Worm (Caenorhabditis elegans) whole organism, mixed stage, embryonic: ENCODE results near the gene C36B7.4.

Experiments used
- M03D4.4 ChIP-seq: sonication (generic microtip); optimal IDR thresholded peaks from 2 replicates; lab custom pipeline; 2017; ENCODE audit warnings: mild to moderate bottlenecking, missing genetic modification characterization, missing compliant biosample characterization
- bed-3 ChIP-seq: fragments of 200-800 bp; sonication (Bioruptor generic); optimal IDR thresholded peaks from 3 replicates; lab custom pipeline; 2018; ENCODE audit warnings: mild to moderate bottlenecking, missing genetic modification characterization, moderate library complexity, missing compliant biosample characterization
- ceh-39 ChIP-seq: fragments of 150-350 bp; optimal IDR thresholded peaks from 2 replicates; lab custom pipeline; 2014; ENCODE audit warnings: missing biosample characterization, missing genetic modification characterization
- ceh-43 ChIP-seq: fragments of 200-800 bp; sonication (Bioruptor generic); optimal IDR thresholded peaks from 2 replicates; lab custom pipeline; 2018; ENCODE audit warnings: mild to moderate bottlenecking, missing genetic modification characterization, moderate library complexity, missing compliant biosample characterization
- ceh-83 ChIP-seq: fragments of 200-800 bp; sonication (Bioruptor generic); optimal IDR thresholded peaks from 2 replicates; lab custom pipeline; 2018; ENCODE audit warnings: mild to moderate bottlenecking, missing genetic modification characterization, missing compliant biosample characterization
- ces-1 ChIP-seq: fragments of 150-350 bp; optimal IDR thresholded peaks from 2 replicates; lab custom pipeline; 2014; ENCODE audit warnings: missing biosample characterization, missing genetic modification reagents, missing genetic modification characterization
- elt-1 ChIP-seq: sonication (generic microtip); optimal IDR thresholded peaks from 2 replicates; lab custom pipeline; 2017; ENCODE audit warnings: missing genetic modification characterization, mild to moderate bottlenecking, missing compliant biosample characterization, antibody characterized with exemption, moderate library complexity, borderline replicate concordance; ENCODE audit not compliant: insufficient read depth
- flh-1 ChIP-seq: fragments of 200-800 bp; sonication (Bioruptor generic); optimal IDR thresholded peaks from 2 replicates; lab custom pipeline; 2018; ENCODE audit warnings: mild to moderate bottlenecking, missing genetic modification characterization, moderate library complexity, missing compliant biosample characterization
- ham-2 ChIP-seq: fragments of 200-800 bp; sonication (Bioruptor generic); optimal IDR thresholded peaks from 2 replicates; lab custom pipeline; 2018; ENCODE audit warnings: mild to moderate bottlenecking, missing genetic modification characterization, missing compliant biosample characterization
- lin-13 ChIP-seq: fragments of 150-350 bp; optimal IDR thresholded peaks from 2 replicates; lab custom pipeline; 2014; ENCODE audit warnings: missing biosample characterization, missing genetic modification characterization
- lsy-2 ChIP-seq: fragments of 150-350 bp; optimal IDR thresholded peaks from 2 replicates; lab custom pipeline; 2014; ENCODE audit warnings: missing biosample characterization, missing genetic modification characterization
- mab-5 ChIP-seq: fragments of 150-350 bp; optimal IDR thresholded peaks from 2 replicates; lab custom pipeline; 2014; ENCODE audit warnings: missing biosample characterization, missing genetic modification characterization
- mls-2 ChIP-seq: sonication (generic microtip); optimal IDR thresholded peaks from 2 replicates; lab custom pipeline; 2016; ENCODE audit warnings: mild to moderate bottlenecking, missing genetic modification characterization, moderate library complexity, missing compliant biosample characterization
- nhr-12 ChIP-seq: fragments of 150-350 bp; optimal IDR thresholded peaks from 2 replicates; lab custom pipeline; 2014; ENCODE audit warnings: missing biosample characterization, missing genetic modification characterization
- nhr-2 ChIP-seq: fragments of 150-350 bp; optimal IDR thresholded peaks from 2 replicates; lab custom pipeline; 2014; ENCODE audit warnings: missing biosample characterization, missing genetic modification characterization
- nhr-237 ChIP-seq: fragments of 150-350 bp; optimal IDR thresholded peaks from 2 replicates; lab custom pipeline; 2014; ENCODE audit warnings: missing biosample characterization, missing genetic modification characterization
- nhr-28 ChIP-seq: fragments of 150-350 bp; optimal IDR thresholded peaks from 2 replicates; lab custom pipeline; 2014; ENCODE audit warnings: missing biosample characterization, missing genetic modification characterization
- sem-2 ChIP-seq: fragments of 200-800 bp; sonication (Bioruptor generic); optimal IDR thresholded peaks from 2 replicates; lab custom pipeline; 2018; ENCODE audit warnings: mild to moderate bottlenecking, missing genetic modification characterization, missing compliant biosample characterization
- snpc-4 ChIP-seq: fragments of 150-350 bp; optimal IDR thresholded peaks from 2 replicates; lab custom pipeline; 2014; ENCODE audit warnings: missing biosample characterization, missing genetic modification characterization
- sptf-1 ChIP-seq: sonication (generic microtip); optimal IDR thresholded peaks from 2 replicates; lab custom pipeline; 2017; ENCODE audit warnings: mild to moderate bottlenecking, missing genetic modification characterization, moderate library complexity, missing compliant biosample characterization
- tbx-8 ChIP-seq: fragments of 200-800 bp; sonication (Bioruptor generic); optimal IDR thresholded peaks from 2 replicates; lab custom pipeline; 2018; ENCODE audit warnings: mild to moderate bottlenecking, missing genetic modification characterization, moderate library complexity, missing compliant biosample characterization
- unc-120 ChIP-seq: sonication (generic microtip); optimal IDR thresholded peaks from 2 replicates; lab custom pipeline; 2017; ENCODE audit warnings: missing genetic modification characterization, missing compliant biosample characterization; ENCODE audit not compliant: poor library complexity, severe bottlenecking
- unc-39 ChIP-seq: fragments of 150-350 bp; optimal IDR thresholded peaks from 2 replicates; lab custom pipeline; 2014; ENCODE audit warnings: missing biosample characterization, missing genetic modification characterization
- unc-62 ChIP-seq: fragments of 150-350 bp; optimal IDR thresholded peaks from 2 replicates; lab custom pipeline; 2014; ENCODE audit warnings: missing biosample characterization, missing genetic modification reagents, missing genetic modification characterization
- zip-8 ChIP-seq: fragments of 150-350 bp; optimal IDR thresholded peaks from 2 replicates; lab custom pipeline; 2014; ENCODE audit warnings: missing biosample characterization, missing genetic modification characterization
- ztf-11 ChIP-seq: fragments of 150-350 bp; optimal IDR thresholded peaks from 2 replicates; lab custom pipeline; 2014; ENCODE audit warnings: missing biosample characterization, missing genetic modification characterization

Gene C36B7.4

ce11 chrX:7061265-7061664, 24.5 kb downstream of the C36B7.4 start:
- TF ChIP-seq mab-5 (tag; lab: Kevin White, UChicago) (no peak), unc-120 (tag; lab: Kevin White, UChicago) (no peak), tbx-8 (GFP tag; lab: Kevin White, UChicago) (no peak), ztf-11 (tag; lab: Kevin White, UChicago) (no peak), elt-1 (tag; lab: Kevin White, UChicago) (no peak), nhr-2 (tag; lab: Kevin White, UChicago) (no peak), snpc-4 (tag; lab: Kevin White, UChicago) (no peak), ces-1 (GFP tag; lab: Kevin White, UChicago) (no peak), ham-2 (GFP tag; lab: Kevin White, UChicago) (no peak), sem-2 (GFP tag; lab: Kevin White, UChicago) (no peak), zip-8 (tag; lab: Kevin White, UChicago) (no peak), flh-1 (GFP tag; lab: Kevin White, UChicago) (no peak), ceh-43 (no peak), ceh-83 (GFP tag; lab: Kevin White, UChicago) (no peak)

DNA sequence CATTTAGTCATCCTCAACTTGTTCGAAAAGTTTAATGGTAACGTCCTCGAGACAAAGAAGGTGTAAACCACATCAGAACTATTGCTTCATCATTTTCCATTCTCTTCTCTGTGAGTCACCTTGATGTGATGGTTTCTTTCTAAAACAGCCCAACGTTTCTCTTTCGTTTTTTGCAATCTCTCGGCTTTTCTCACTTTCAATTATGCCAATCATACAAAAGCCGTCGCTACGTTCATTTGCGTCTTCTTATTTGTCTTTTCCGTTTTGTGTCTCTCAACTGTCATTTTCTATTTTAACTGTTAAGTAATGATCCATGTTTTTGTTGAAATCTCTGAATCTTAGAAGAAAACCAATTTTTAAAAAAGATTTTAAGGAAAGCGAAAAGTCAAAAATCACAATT, 28.5 kb downstream of the C36B7.4 start, which contains the start of gene B0403.5:
TSS of gene B0403.5 (plus strand) at position 368 of the 400 bp plus-strand sequence.
- TF ChIP-seq nhr-28 (tag; lab: Kevin White, UChicago) (no peak), tbx-8 (GFP tag; lab: Kevin White, UChicago) (no peak), bed-3 (GFP tag; lab: Kevin White, UChicago) (no peak), M03D4.4 (tag; lab: Kevin White, UChicago) (no peak), sem-2 (GFP tag; lab: Kevin White, UChicago) (no peak), lsy-2 (tag; lab: Kevin White, UChicago) (no peak), unc-120 (tag; lab: Kevin White, UChicago) (no peak)

DNA sequence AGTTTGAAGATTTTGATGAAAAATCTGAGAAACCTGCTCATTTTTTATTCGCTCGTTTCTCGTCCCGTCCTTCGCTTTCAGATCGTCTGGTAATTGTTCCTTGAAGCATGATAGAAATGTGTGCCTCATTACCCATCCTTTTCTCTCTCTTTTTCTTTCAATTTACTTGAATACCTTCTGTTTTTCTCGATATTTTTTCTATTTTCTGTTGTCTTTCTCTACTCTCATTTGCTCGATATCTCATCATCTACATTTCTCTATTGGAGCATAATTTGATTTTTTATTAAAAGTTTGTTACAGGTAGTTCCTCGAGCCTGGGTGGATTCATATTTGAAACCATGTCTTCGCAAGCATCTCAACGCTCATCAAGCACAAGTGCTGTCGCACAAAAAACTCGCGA, 35.5 kb downstream of the C36B7.4 start, which contains the start of gene ubc-17:
TSS of gene ubc-17 (plus strand) at position 301 of the 400 bp plus-strand sequence.
- TF ChIP-seq lin-13 (tag; lab: Kevin White, UChicago) (no peak), elt-1 (tag; lab: Kevin White, UChicago) (no peak)

DNA sequence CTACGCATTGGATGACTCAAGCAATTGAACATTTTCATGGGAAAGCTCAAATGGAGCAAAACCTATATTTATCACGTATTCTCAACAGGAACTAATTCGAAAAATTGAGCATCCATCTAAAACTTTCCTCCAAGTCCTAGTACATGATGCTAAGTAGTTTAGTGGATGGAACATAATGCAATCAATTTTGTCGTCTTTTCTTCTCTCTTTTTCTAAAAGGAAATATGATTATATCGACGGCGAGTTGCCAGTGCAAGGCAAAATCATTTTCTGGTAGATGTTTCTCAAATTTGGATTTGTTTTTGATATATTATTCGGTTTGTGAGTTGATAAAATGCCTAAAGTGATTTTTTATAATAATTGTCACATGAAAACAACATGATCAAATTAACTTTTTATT, 45.1 kb downstream of the C36B7.4 start:
- no peak for TF ChIP-seq ham-2 (GFP tag; lab: Kevin White, UChicago)
- no peak for TF ChIP-seq mls-2
- TF ChIP-seq unc-39 (tag; lab: Kevin White, UChicago), result no peak
- peak; percentile 100 for TF ChIP-seq ces-1 (GFP tag; lab: Kevin White, UChicago)
- no peak for TF ChIP-seq unc-120 (tag; lab: Kevin White, UChicago)

- peak; percentile 38 for TF ChIP-seq ces-1 (GFP tag; lab: Kevin White, UChicago)
- TF ChIP-seq ham-2 (GFP tag; lab: Kevin White, UChicago), result no peak
These were observed 47.8 kb downstream of the C36B7.4 start for ce11 chrX:7037998-7038397.

ce11 chrX:7035937-7036336, 49.9 kb downstream of the C36B7.4 start, which contains the start of gene cest-19:
TSS of gene cest-19 (minus strand) at chrX:7036037.
- TF ChIP-seq elt-1 (tag; lab: Kevin White, UChicago) (no peak), tbx-8 (GFP tag; lab: Kevin White, UChicago) (no peak), lin-13 (tag; lab: Kevin White, UChicago) (no peak), sptf-1 (tag; lab: Kevin White, UChicago) (no peak), ceh-43 (no peak), ceh-39 (tag; lab: Kevin White, UChicago) (no peak), ztf-11 (tag; lab: Kevin White, UChicago) (no peak)

DNA sequence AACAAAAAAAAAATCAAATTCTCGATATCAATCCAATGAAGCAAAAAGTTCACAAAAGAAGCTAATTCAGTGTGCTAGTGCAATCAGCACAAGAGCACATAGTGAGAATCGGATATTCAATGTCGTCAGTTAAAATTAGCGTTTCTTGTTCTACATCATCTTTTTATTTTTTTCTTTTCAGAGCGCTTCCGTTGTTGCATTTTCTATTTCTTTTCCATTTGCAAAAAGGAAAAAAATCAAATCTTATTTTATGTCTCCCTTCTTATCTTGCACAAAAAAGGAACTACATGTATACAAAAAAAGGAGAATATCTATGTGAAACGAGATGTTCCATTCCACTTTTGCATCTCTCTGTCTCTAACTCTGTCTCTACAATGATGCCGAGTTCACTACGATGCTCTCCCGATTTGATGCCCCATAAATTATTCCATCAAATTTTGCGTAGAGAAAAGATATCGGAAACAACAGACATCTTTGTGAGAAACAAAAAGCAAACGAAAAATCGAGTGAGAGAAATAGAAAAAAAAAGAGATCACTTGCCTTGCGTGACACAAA, 52.0 kb downstream of the C36B7.4 start:
- no peak for TF ChIP-seq unc-62 (GFP tag; lab: Kevin White, UChicago)
- TF ChIP-seq lin-13 (tag; lab: Kevin White, UChicago), result no peak
- TF ChIP-seq nhr-237, result no peak
- TF ChIP-seq nhr-12, result no peak
- TF ChIP-seq ces-1 (GFP tag; lab: Kevin White, UChicago), result peak; percentile 47
- no peak for TF ChIP-seq tbx-8 (GFP tag; lab: Kevin White, UChicago)
